Fruit fly (Drosophila melanogaster) whole organism, wandering third instar larva: ENCODE results near the gene IP3K1.

ENCODE experiments used
- Abd-B ChIP-seq: fragments of >200 bp; optimal IDR thresholded peaks from 2 replicates; lab custom pipeline; 2017; ENCODE audit warnings: missing biosample characterization, missing genetic modification characterization
- CG32264 ChIP-seq: fragments of 200-800 bp; sonication (Bioruptor generic); optimal IDR thresholded peaks from 2 replicates; lab custom pipeline; 2016; ENCODE audit warnings: missing biosample characterization, missing genetic modification characterization
- CG9705 ChIP-seq: fragments of 200-800 bp; sonication (Bioruptor generic); optimal IDR thresholded peaks from 2 replicates; lab custom pipeline; 2018; ENCODE audit warnings: missing biosample characterization, mild to moderate bottlenecking, missing genetic modification characterization
- CrebA ChIP-seq: fragments of 200-800 bp; sonication (Bioruptor generic); optimal IDR thresholded peaks from 2 replicates; lab custom pipeline; 2016; ENCODE audit warnings: missing biosample characterization, mild to moderate bottlenecking, missing genetic modification characterization, borderline replicate concordance
- Dfd ChIP-seq: fragments of >200 bp; optimal IDR thresholded peaks from 2 replicates; lab custom pipeline; 2017; ENCODE audit warnings: missing biosample characterization, missing genetic modification characterization
- Dif ChIP-seq: fragments of 200-275, 200-300 bp; sonication (Bioruptor generic); optimal IDR thresholded peaks from 2 replicates; lab custom pipeline; 2018; ENCODE audit warnings: missing biosample characterization, missing genetic modification characterization; ENCODE audit not compliant: partially characterized antibody
- GATAd ChIP-seq: sonication (Bioruptor generic); optimal IDR thresholded peaks from 2 replicates; lab custom pipeline; 2016; ENCODE audit warnings: missing biosample characterization, missing genetic modification characterization
- HLH106 ChIP-seq: fragments of 200-800 bp; optimal IDR thresholded peaks from 3 replicates; lab custom pipeline; 2019; ENCODE audit warnings: missing biosample characterization, mild to moderate bottlenecking, missing genetic modification characterization, moderate library complexity
- Hnf4 ChIP-seq: fragments of 200-800 bp; sonication (Bioruptor generic); optimal IDR thresholded peaks from 2 replicates; lab custom pipeline; 2016; ENCODE audit warnings: missing biosample characterization, mild to moderate bottlenecking, missing genetic modification characterization
- Hr78 ChIP-seq: fragments of >200 bp; optimal IDR thresholded peaks from 2 replicates; lab custom pipeline; 2017; ENCODE audit warnings: missing biosample characterization, missing genetic modification characterization
- Hr83 ChIP-seq: fragments of 200-300 bp; sonication (Bioruptor generic); optimal IDR thresholded peaks from 2 replicates; lab custom pipeline; 2016; ENCODE audit warnings: missing biosample characterization, mild to moderate bottlenecking, missing genetic modification characterization, moderate library complexity; ENCODE audit not compliant: poor library complexity, severe bottlenecking
- Mio ChIP-seq: sonication (Bioruptor generic); optimal IDR thresholded peaks from 2 replicates; lab custom pipeline; 2016; ENCODE audit warnings: missing biosample characterization, missing genetic modification characterization
- N ChIP-seq: fragments of >200 bp; optimal IDR thresholded peaks from 2 replicates; lab custom pipeline; 2018; ENCODE audit warnings: missing biosample characterization, missing external identifiers, missing genetic modification characterization
- OdsH ChIP-seq: fragments of 200-800 bp; sonication (Bioruptor generic); optimal IDR thresholded peaks from 2 replicates; lab custom pipeline; 2016; ENCODE audit warnings: missing biosample characterization, mild to moderate bottlenecking, missing genetic modification characterization
- Rel ChIP-seq, 2 experiments: fragments of 200-800 bp; sonication (Bioruptor generic) in 1 of 2; optimal IDR thresholded peaks; 2 replicates in 1 of 2; 3 replicates in 1 of 2; lab custom pipeline; 2016 to 2019; ENCODE audit warnings: mild to moderate bottlenecking in 2 of 2, missing biosample characterization in 2 of 2, missing genetic modification characterization in 2 of 2, moderate library complexity in 1 of 2
- Sp1 ChIP-seq: fragments of 200-800 bp; sonication (Bioruptor generic); optimal IDR thresholded peaks from 3 replicates; lab custom pipeline; 2019; ENCODE audit warnings: missing biosample characterization, mild to moderate bottlenecking, missing genetic modification characterization, moderate library complexity
- Vsx2 ChIP-seq: fragments of 200-300, 225-300 bp; sonication (Bioruptor generic); optimal IDR thresholded peaks from 2 replicates; lab custom pipeline; 2018; ENCODE audit warnings: missing biosample characterization, missing genetic modification characterization; ENCODE audit not compliant: partially characterized antibody
- br ChIP-seq: fragments of 200-800 bp; sonication (Bioruptor generic); optimal IDR thresholded peaks from 2 replicates; lab custom pipeline; 2016; ENCODE audit warnings: missing biosample characterization, missing genetic modification characterization
- dl ChIP-seq, 2 experiments: fragments of 175-275, 200-275 bp in 1 of 2; fragments of 200-275 bp in 1 of 2; sonication (Bioruptor generic); optimal IDR thresholded peaks; lab custom pipeline; 2018; ENCODE audit warnings: mild to moderate bottlenecking in 2 of 2, missing biosample characterization in 2 of 2, missing genetic modification characterization in 2 of 2, moderate library complexity in 2 of 2; ENCODE audit not compliant: partially characterized antibody in 2 of 2, insufficient read depth in 1 of 2
- dmrt93B ChIP-seq: fragments of 200-800 bp; sonication (Bioruptor generic); optimal IDR thresholded peaks from 2 replicates; lab custom pipeline; 2018; ENCODE audit warnings: missing biosample characterization, mild to moderate bottlenecking, missing genetic modification characterization
- dsf ChIP-seq: sonication (Bioruptor generic); optimal IDR thresholded peaks from 2 replicates; lab custom pipeline; 2016; ENCODE audit warnings: missing biosample characterization, missing genetic modification characterization, borderline replicate concordance
- ey ChIP-seq: fragments of 200-800 bp; sonication (Bioruptor generic); optimal IDR thresholded peaks from 2 replicates; lab custom pipeline; 2016; ENCODE audit warnings: missing biosample characterization, missing genetic modification characterization
- foxo ChIP-seq, 2 experiments: fragments of 200-800 bp; sonication (Bioruptor generic); optimal IDR thresholded peaks; 2 replicates in 1 of 2; 3 replicates in 1 of 2; lab custom pipeline; 2016 to 2017; ENCODE audit warnings: missing biosample characterization in 2 of 2, missing genetic modification characterization in 2 of 2
- fru ChIP-seq: fragments of 200-800 bp; sonication (Bioruptor generic); optimal IDR thresholded peaks from 3 replicates; lab custom pipeline; 2016; ENCODE audit warnings: missing biosample characterization, mild to moderate bottlenecking, missing genetic modification characterization
- h ChIP-seq: fragments of 200-800 bp; sonication (Bioruptor generic); optimal IDR thresholded peaks from 3 replicates; lab custom pipeline; 2016; ENCODE audit warnings: missing biosample characterization, mild to moderate bottlenecking, missing genetic modification characterization
- jim ChIP-seq: fragments of 175-275, 200-325 bp; sonication (Bioruptor generic); optimal IDR thresholded peaks from 2 replicates; lab custom pipeline; 2016; ENCODE audit warnings: missing biosample characterization, mild to moderate bottlenecking, missing genetic modification characterization
- lola ChIP-seq: fragments of >200 bp; optimal IDR thresholded peaks from 2 replicates; lab custom pipeline; 2017; ENCODE audit warnings: missing biosample characterization, missing genetic modification characterization
- pan ChIP-seq: fragments of >200 bp; optimal IDR thresholded peaks from 2 replicates; lab custom pipeline; 2017
- psq ChIP-seq: fragments of 200-800 bp; sonication (Bioruptor generic); optimal IDR thresholded peaks from 3 replicates; lab custom pipeline; 2017; ENCODE audit warnings: missing biosample characterization, mild to moderate bottlenecking, missing genetic modification characterization, moderate library complexity
- rgr ChIP-seq: fragments of 200-800 bp; sonication (Bioruptor generic); optimal IDR thresholded peaks from 3 replicates; lab custom pipeline; 2016; ENCODE audit warnings: missing biosample characterization, mild to moderate bottlenecking, missing genetic modification characterization
- sage ChIP-seq: fragments of 200-800 bp; sonication (Bioruptor generic); optimal IDR thresholded peaks from 2 replicates; lab custom pipeline; 2016; ENCODE audit warnings: missing biosample characterization, mild to moderate bottlenecking, missing genetic modification characterization
- tai ChIP-seq: sonication (Bioruptor generic); optimal IDR thresholded peaks from 2 replicates; lab custom pipeline; 2016; ENCODE audit warnings: missing biosample characterization, missing genetic modification characterization
- usp ChIP-seq: fragments of >200 bp; optimal IDR thresholded peaks from 2 replicates; lab custom pipeline; 2017; ENCODE audit warnings: missing biosample characterization, missing genetic modification characterization
- woc ChIP-seq: sonication (Bioruptor generic); optimal IDR thresholded peaks from 2 replicates; lab custom pipeline; 2016; ENCODE audit warnings: missing biosample characterization, mild to moderate bottlenecking, missing genetic modification characterization

The IP3K1 gene

DNA sequence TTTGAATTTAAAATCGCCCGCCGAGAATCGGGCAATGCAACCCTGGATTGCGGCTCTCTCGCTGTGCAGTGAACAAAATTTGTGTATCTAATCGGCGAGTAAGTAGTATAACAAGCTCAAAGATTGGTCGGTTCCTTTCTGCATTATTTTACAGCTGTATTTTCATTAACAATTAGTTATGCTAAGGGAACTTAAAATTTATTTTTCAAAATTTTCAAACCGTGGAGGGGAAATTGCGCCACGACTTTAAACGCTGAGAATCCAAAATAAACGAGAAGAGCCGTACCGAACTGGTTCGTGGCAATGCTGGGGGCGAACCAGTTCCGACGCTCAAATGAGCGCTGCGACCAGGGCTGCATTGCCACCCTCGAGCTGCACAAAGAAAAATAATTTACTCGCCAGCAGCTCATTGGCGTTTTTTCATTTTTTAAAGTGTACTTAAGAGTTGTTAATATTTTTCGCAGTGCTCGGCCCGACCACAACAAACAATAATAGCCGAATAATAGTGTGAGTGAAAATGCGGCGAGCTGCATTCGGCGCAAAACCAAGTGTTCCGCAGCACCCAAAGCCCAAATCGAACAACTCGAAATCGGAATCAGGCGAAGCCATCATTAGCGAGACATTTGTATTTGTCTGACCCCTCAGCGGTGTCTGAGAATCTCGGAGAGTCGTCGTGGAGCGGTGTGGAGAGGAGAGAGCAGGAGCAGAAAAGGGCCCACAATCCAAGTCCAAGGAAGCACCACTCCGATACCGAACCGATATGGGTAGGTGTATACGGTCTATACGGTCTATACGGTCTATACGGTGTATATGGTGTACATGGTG lies 24.0 kb upstream of the IP3K1 start, which contains the start of gene zf30C (continued):
- TF ChIP-seq Sp1 (GFP tag; lab: Kevin White, UChicago) (peak; percentile 77), sage (GFP tag; lab: Kevin White, UChicago) (no peak), HLH106 (peak; percentile 75), dsf (GFP tag; lab: Kevin White, UChicago) (peak; percentile 78), Abd-B (GFP tag; lab: Kevin White, UChicago) (no peak), br (peak; percentile 90), GATAd (GFP tag; lab: Kevin White, UChicago) (peak; percentile 57), Rel (GFP tag; optimal IDR thresholded peaks at IDR 0.05; lab: Kevin White, UChicago) (no peak), Rel (tag; optimal IDR thresholded peaks at IDR 0.05; lab: Kevin White, UChicago) (peak; percentile 12)

dm6 chr2L:9758856-9759255 lies 23.3 kb upstream of the IP3K1 start:
- peak; percentile 81 for TF ChIP-seq woc
- TF ChIP-seq foxo (GFP tag; optimal IDR thresholded peaks at IDR 0.05; lab: Kevin White, UChicago), result peak in 1 of 2 experiments; percentile 58
- TF ChIP-seq Rel (GFP tag; optimal IDR thresholded peaks at IDR 0.05; lab: Kevin White, UChicago), result no peak
- peak; percentile 72 for TF ChIP-seq Rel (tag; optimal IDR thresholded peaks at IDR 0.05; lab: Kevin White, UChicago)
- no peak for TF ChIP-seq jim (GFP tag; lab: Kevin White, UChicago)
- TF ChIP-seq CG32264 (GFP tag; lab: Kevin White, UChicago), result no peak
- TF ChIP-seq br, result peak; percentile 62
- peak; percentile 93 for TF ChIP-seq Hr83 (GFP tag; lab: Kevin White, UChicago)
- TF ChIP-seq CrebA (GFP tag; lab: Kevin White, UChicago), result no peak
- peak; percentile 21 for TF ChIP-seq dmrt93B
- peak; percentile 20 for TF ChIP-seq OdsH (GFP tag; lab: Kevin White, UChicago)
- TF ChIP-seq Abd-B (GFP tag; lab: Kevin White, UChicago), result no peak
- no peak for TF ChIP-seq Vsx2
- TF ChIP-seq Sp1 (GFP tag; lab: Kevin White, UChicago), result peak; percentile 35
- TF ChIP-seq Mio (GFP tag; lab: Kevin White, UChicago), result no peak
- TF ChIP-seq CG9705, result peak; percentile 44
- TF ChIP-seq Hnf4 (GFP tag; lab: Kevin White, UChicago), result no peak
- TF ChIP-seq N (GFP tag; lab: Kevin White, UChicago), result no peak
- TF ChIP-seq Dfd (GFP tag; lab: Kevin White, UChicago), result no peak
- peak; percentile 49 for TF ChIP-seq rgr (GFP tag; lab: Kevin White, UChicago)
- peak; percentile 38 for TF ChIP-seq h (GFP tag; lab: Kevin White, UChicago)
- no peak for TF ChIP-seq tai (GFP tag; lab: Kevin White, UChicago)
- TF ChIP-seq lola (GFP tag; lab: Kevin White, UChicago), result no peak
- TF ChIP-seq GATAd (GFP tag; lab: Kevin White, UChicago), result no peak
- no peak for TF ChIP-seq dl (GFP tag; optimal IDR thresholded peaks at IDR 0.05; lab: Kevin White, UChicago; ENCODE audit: insufficient read depth in 1 of 2, partially characterized antibody in 2 of 2)
- no peak for TF ChIP-seq sage (GFP tag; lab: Kevin White, UChicago)
- no peak for TF ChIP-seq Hr78 (GFP tag; lab: Kevin White, UChicago)
- TF ChIP-seq psq (GFP tag; lab: Kevin White, UChicago), result peak; percentile 29
- TF ChIP-seq pan (lab: Kevin White, UChicago), result no peak
- no peak for TF ChIP-seq Dif (GFP tag; lab: Kevin White, UChicago)
- peak; percentile 52 for TF ChIP-seq HLH106
- peak; percentile 26 for TF ChIP-seq ey (GFP tag; lab: Kevin White, UChicago)
- no peak for TF ChIP-seq usp (GFP tag; lab: Kevin White, UChicago)
- TF ChIP-seq fru (GFP tag; lab: Kevin White, UChicago), result peak; percentile 53
